Fruit fly (Drosophila melanogaster): ENCODE results near the gene zormin.

zormin gene

DNA sequence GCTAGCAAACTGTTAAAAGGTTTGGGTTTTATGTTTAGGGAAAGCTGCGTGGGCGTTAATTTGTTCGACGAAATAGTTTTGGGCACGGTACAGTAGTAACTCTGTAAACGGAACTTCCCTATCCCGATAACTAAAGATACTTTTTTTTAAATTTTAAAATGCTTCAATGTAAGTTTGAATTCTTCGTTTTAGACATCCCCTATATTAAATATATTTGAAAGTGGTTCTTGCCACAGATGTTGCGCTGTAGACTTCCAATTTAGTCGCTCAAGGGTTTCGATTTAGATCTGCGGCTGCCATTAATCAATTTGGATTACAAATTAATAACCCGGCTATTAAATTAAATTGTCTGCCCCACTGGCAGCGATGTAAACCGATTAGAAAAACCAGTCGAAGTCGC lies 9.1 kb downstream of the zormin start:
- TF ChIP-seq CG10979 (tag; optimal IDR thresholded peaks at IDR 0.05) (peak; percentile 37), dmrt99B (tag; optimal IDR thresholded peaks at IDR 0.05) (peak; percentile 13), row (GFP tag; IDR thresholded peaks at IDR 0.05) (peak; percentile 21; the same call in 1 of the 3 replicates), CG11504 (tag; optimal IDR thresholded peaks at IDR 0.05) (peak; percentile 52), phol (tag; optimal IDR thresholded peaks at IDR 0.05) (peak; percentile 25), Med (GFP tag) (peak; percentile 32), dysf (GFP tag; IDR thresholded peaks at IDR 0.05) (0 out of 3 replicates have a peak, but pooled peaks have one; percentile 12), ci (GFP tag; IDR thresholded peaks at IDR 0.05) (0 out of 3 replicates have a peak, but pooled peaks have one; percentile 23), hkb (optimal IDR thresholded peaks at IDR 0.05) (no peak), hkb (GFP tag; IDR thresholded peaks at IDR 0.05) (0 out of 2 replicates have a peak, but pooled peaks have one; percentile 18), Blimp-1 (GFP tag; optimal IDR thresholded peaks at IDR 0.05) (peak; percentile 28), CG8089 (GFP tag; optimal IDR thresholded peaks at IDR 0.05) (no peak), CG7839 (tag; optimal IDR thresholded peaks at IDR 0.05) (peak; percentile 28), sens (GFP tag) (peak; percentile 79), ac (GFP tag; optimal IDR thresholded peaks at IDR 0.05) (no peak), Max (GFP tag; optimal IDR thresholded peaks at IDR 0.05) (no peak), sisA (GFP tag; IDR thresholded peaks at IDR 0.05) (0 out of 2 replicates have a peak, but pooled peaks have one; percentile 3), seq (GFP tag; IDR thresholded peaks at IDR 0.05) (no peak), grau (tag; optimal IDR thresholded peaks at IDR 0.05) (peak; percentile 59), CG18619 (GFP tag; optimal IDR thresholded peaks at IDR 0.05) (no peak), Dref (GFP tag; IDR thresholded peaks at IDR 0.05) (no peak), ara (GFP tag; IDR thresholded peaks at IDR 0.05) (0 out of 2 replicates have a peak, but pooled peaks have one; percentile 11), tgo (GFP tag; IDR thresholded peaks at IDR 0.05) (no peak), nmo (GFP tag; optimal IDR thresholded peaks at IDR 0.05) (no peak)

DNA sequence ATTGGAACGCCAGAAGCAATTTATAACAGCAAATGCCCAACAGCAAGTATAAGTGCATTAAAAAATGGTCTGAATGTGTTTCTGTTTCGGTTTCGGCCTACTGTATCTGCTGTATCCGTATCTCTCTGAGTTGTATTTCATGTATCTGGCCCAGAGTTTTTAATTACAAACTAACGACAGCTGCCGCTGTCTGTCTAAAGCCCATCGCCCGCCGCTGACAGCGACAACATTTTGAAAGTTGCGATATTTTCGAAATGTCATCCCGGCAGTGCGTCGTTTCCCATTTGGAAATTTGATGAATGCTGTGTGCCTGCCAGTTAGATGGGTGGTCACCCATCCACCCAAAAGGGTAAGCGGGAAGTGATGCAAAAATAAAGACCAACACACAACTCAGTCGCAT lies 15.1 kb downstream of the zormin start:
- no peak for TF ChIP-seq CG5245 (GFP tag; optimal IDR thresholded peaks at IDR 0.05)
- TF ChIP-seq nau (GFP tag; optimal IDR thresholded peaks at IDR 0.05) = peak; percentile 93
- TF ChIP-seq inv (GFP tag; IDR thresholded peaks at IDR 0.05; ENCODE audit: partially characterized antibody) = no peak
- TF ChIP-seq CG9797 (GFP tag; optimal IDR thresholded peaks at IDR 0.05) = no peak
- TF ChIP-seq so (GFP tag; IDR thresholded peaks at IDR 0.05) = 0 out of 3 replicates have a peak, but pooled peaks have one; percentile 27
- TF ChIP-seq CG10209 (GFP tag; optimal IDR thresholded peaks at IDR 0.05) = no peak

dm6 chr3L:2122333-2122732 lies 29.2 kb downstream of the zormin start:
- TF ChIP-seq Dip2 (GFP tag; IDR thresholded peaks at IDR 0.05) (peak; percentile 87), kay (GFP tag; optimal IDR thresholded peaks at IDR 0.05) (no peak), sens (GFP tag) (peak; percentile 56), E2f2 (GFP tag; IDR thresholded peaks at IDR 0.05) (0 out of 2 replicates have a peak, but pooled peaks have one; percentile 14), CG4282 (GFP tag; optimal IDR thresholded peaks at IDR 0.05) (no peak), odd (GFP tag; optimal IDR thresholded peaks at IDR 0.05) (no peak), CTCF (GFP tag; optimal IDR thresholded peaks at IDR 0.05) (peak; percentile 93)

DNA sequence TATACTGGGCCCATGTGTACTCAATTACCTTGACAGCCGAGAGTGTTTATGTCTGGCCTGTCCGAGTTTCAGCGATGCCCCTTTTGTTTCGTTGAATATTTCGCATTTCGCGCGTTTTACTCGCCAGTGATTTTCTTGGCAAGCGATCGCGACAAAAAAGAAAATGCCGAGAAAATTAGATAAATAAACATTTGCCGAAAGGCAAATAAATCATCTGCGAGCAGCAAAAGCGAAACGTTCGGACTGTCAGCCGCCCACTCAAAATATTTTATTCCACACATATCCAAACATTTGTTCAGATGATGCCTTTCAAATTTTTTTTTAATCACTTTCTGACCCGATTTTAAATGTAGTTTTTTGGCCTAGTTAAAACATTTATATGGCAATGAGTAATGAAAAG lies 29.8 kb downstream of the zormin start:
- TF ChIP-seq CTCF (GFP tag; optimal IDR thresholded peaks at IDR 0.05) = no peak
- TF ChIP-seq CG10267 (tag; optimal IDR thresholded peaks at IDR 0.05) = no peak
- no peak for TF ChIP-seq abd-A (tag; optimal IDR thresholded peaks at IDR 0.05)
- TF ChIP-seq unpg (GFP tag; optimal IDR thresholded peaks at IDR 0.05) = no peak
- TF ChIP-seq CG1603 (tag; optimal IDR thresholded peaks at IDR 0.05) = no peak
- TF ChIP-seq CG30403 (GFP tag; optimal IDR thresholded peaks at IDR 0.05) = no peak
- no peak for TF ChIP-seq CG12299 (tag; optimal IDR thresholded peaks at IDR 0.05)
- peak; percentile 89 for TF ChIP-seq sd (tag; optimal IDR thresholded peaks at IDR 0.05)
- no peak for TF ChIP-seq sisA (GFP tag; IDR thresholded peaks at IDR 0.05)
- no peak for TF ChIP-seq CG4424 (GFP tag; optimal IDR thresholded peaks at IDR 0.05)
- no peak for TF ChIP-seq Lhr (GFP tag; optimal IDR thresholded peaks at IDR 0.05)
- TF ChIP-seq Fer2 (tag; optimal IDR thresholded peaks at IDR 0.05) = no peak
- TF ChIP-seq kah (GFP tag; optimal IDR thresholded peaks at IDR 0.05) = no peak
- no peak for TF ChIP-seq hbn (GFP tag; IDR thresholded peaks at IDR 0.05; ENCODE audit: partially characterized antibody)
- TF ChIP-seq sr (GFP tag; IDR thresholded peaks at IDR 0.05) = peak; percentile 71; the same call in 2 of the 3 replicates

All from whole organism, embryonic.